Worm (Caenorhabditis elegans): ENCODE measurements around the gene sptf-2.

sptf-2 gene

ce11 chrII:8634386-8634785 lies 9.1 kb downstream of the sptf-2 start, which contains the start of gene cutl-12:
cutl-12 (minus strand) TSS chrII:8634486.
- TF ChIP-seq mxl-1 (tag; optimal IDR thresholded peaks at IDR 0.05) (no peak), attf-6 (GFP tag; IDR thresholded peaks at IDR 0.05) (no peak), madf-3 (GFP tag; IDR thresholded peaks at IDR 0.05) (0 out of 2 replicates have a peak, but pooled peaks have one; percentile 39)

ce11 chrII:8637615-8638014 lies 12.4 kb downstream of the sptf-2 start, which contains the start of gene vab-9:
vab-9 (minus strand) TSS chrII:8637715.
- TF ChIP-seq somi-1 (GFP tag; optimal IDR thresholded peaks at IDR 0.05) (no peak), F55B11.4 (tag; optimal IDR thresholded peaks at IDR 0.05; ENCODE audit: borderline replicate concordance, insufficient read depth) (no peak), mxl-1 (tag; optimal IDR thresholded peaks at IDR 0.05) (no peak), lsy-27 (tag; optimal IDR thresholded peaks at IDR 0.05; ENCODE audit: borderline replicate concordance, insufficient read depth) (no peak), snpc-1.1 (tag; optimal IDR thresholded peaks at IDR 0.05; ENCODE audit: insufficient read depth) (no peak), B0019.2 (GFP tag; conservative IDR thresholded peaks at IDR 0.05) (no peak), repo-1 (tag; optimal IDR thresholded peaks at IDR 0.05) (no peak), madf-3 (GFP tag; IDR thresholded peaks at IDR 0.05) (no peak), mcd-1 (GFP tag; IDR thresholded peaks at IDR 0.05) (no peak), akir-1 (GFP tag; optimal IDR thresholded peaks at IDR 0.05) (no peak), nhr-80 (tag; optimal IDR thresholded peaks at IDR 0.05) (no peak), rec-8 (tag; optimal IDR thresholded peaks at IDR 0.05) (no peak), F49E8.2 (tag; optimal IDR thresholded peaks at IDR 0.05; ENCODE audit: insufficient read depth) (no peak), Y79H2A.3 (GFP tag; conservative IDR thresholded peaks at IDR 0.05) (no peak), efl-1 (GFP tag; optimal IDR thresholded peaks at IDR 0.05) (no peak)

ce11 chrII:8639553-8639952 lies 14.3 kb downstream of the sptf-2 start:
- no peak for TF ChIP-seq ceh-40 (GFP tag; IDR thresholded peaks at IDR 0.05)
- TF ChIP-seq madf-3 (GFP tag; IDR thresholded peaks at IDR 0.05): no peak
- no peak for TF ChIP-seq Y56A3A.18 (GFP tag; IDR thresholded peaks at IDR 0.05)
- TF ChIP-seq unc-62 (GFP tag; optimal IDR thresholded peaks at IDR 0.05): no peak
- TF ChIP-seq rcor-1 (GFP tag; IDR thresholded peaks at IDR 0.05): no peak
- TF ChIP-seq C06A6.2 (GFP tag; conservative IDR thresholded peaks at IDR 0.05): no peak
- no peak for TF ChIP-seq ekl-4 (GFP tag; IDR thresholded peaks at IDR 0.05)
- no peak for TF ChIP-seq egrh-3 (GFP tag; IDR thresholded peaks at IDR 0.05)
- no peak for TF ChIP-seq K11D2.4 (GFP tag; IDR thresholded peaks at IDR 0.05)
- TF ChIP-seq F23B12.7 (tag; optimal IDR thresholded peaks at IDR 0.05; ENCODE audit: insufficient read depth): no peak
- TF ChIP-seq sptf-2 (GFP tag; optimal IDR thresholded peaks at IDR 0.05): no peak
- no peak for TF ChIP-seq hlh-26 (GFP tag; conservative IDR thresholded peaks at IDR 0.05)
- no peak for TF ChIP-seq efl-1 (GFP tag; optimal IDR thresholded peaks at IDR 0.05)
- TF ChIP-seq dox-1 (GFP tag; IDR thresholded peaks at IDR 0.05): no peak

- peak; percentile 13 for TF ChIP-seq nhr-80 (tag; optimal IDR thresholded peaks at IDR 0.05)
- no peak for TF ChIP-seq rcor-1 (GFP tag; IDR thresholded peaks at IDR 0.05)
Observed at ce11 chrII:8640503-8640902, 15.2 kb downstream of the sptf-2 start.

ce11 chrII:8641131-8641530 lies 15.9 kb downstream of the sptf-2 start, which contains the start of gene D2085.7:
D2085.7 (plus strand) TSS chrII:8641381.
- TF ChIP-seq hmg-1.2 (GFP tag; IDR thresholded peaks at IDR 0.05) (peak; percentile 28; the same call in 1 of the 2 replicates), zfh-2 (GFP tag; conservative IDR thresholded peaks at IDR 0.05) (no peak), rec-8 (tag; optimal IDR thresholded peaks at IDR 0.05) (no peak), zim-3 (tag; optimal IDR thresholded peaks at IDR 0.05) (no peak)

Measured in whole organism, young adult.